Fruit fly (Drosophila melanogaster): ENCODE measurements around the gene CG18269.

DNA sequence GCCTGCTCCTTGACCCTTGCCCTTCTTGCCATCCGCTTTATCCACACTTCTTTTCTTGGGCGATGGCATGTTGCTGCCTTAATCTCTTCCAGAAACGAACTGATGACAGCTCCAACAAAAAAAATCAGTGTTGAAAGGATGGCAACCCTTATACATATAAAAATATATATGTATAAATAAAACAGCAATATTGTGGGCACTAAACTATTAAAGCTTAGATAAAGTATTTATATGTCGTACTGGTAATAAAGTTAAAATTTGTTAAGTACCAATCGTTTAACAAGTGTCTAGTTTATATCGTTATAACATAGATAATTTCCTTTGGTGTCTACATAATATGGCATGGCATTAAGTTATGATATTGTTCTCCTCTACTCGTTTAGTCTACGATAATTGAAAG is 15.0 kb upstream of the CG18269 start, which contains the start of gene tomb:
- TF ChIP-seq pan (optimal IDR thresholded peaks at IDR 0.05) (no peak), psq (optimal IDR thresholded peaks at IDR 0.05) (no peak), EcR (GFP tag; optimal IDR thresholded peaks at IDR 0.05) (no peak), CG8478 (optimal IDR thresholded peaks at IDR 0.05) (no peak), Dll (optimal IDR thresholded peaks at IDR 0.05) (no peak)

All from whole organism.